Fruit fly (Drosophila melanogaster) whole organism, prepupa: Measurements from ENCODE around the gene vrs.

Experiments used
- CG10631 ChIP-seq: fragments of 200-800 bp; sonication (Bioruptor generic); optimal IDR thresholded peaks from 2 replicates; lab custom pipeline; 2016; ENCODE audit warnings: missing biosample characterization, missing genetic modification characterization
- CG10669 ChIP-seq: fragments of 200-800 bp; sonication (Bioruptor generic); optimal IDR thresholded peaks from 3 replicates; lab custom pipeline; 2018; ENCODE audit warnings: missing biosample characterization, mild to moderate bottlenecking, missing genetic modification characterization, moderate library complexity
- CG11762 ChIP-seq: fragments of 200-800 bp; sonication (Bioruptor generic); optimal IDR thresholded peaks from 3 replicates; lab custom pipeline; 2016; ENCODE audit warnings: missing biosample characterization, missing genetic modification characterization; ENCODE audit not compliant: insufficient read depth
- CG11902 ChIP-seq: fragments of 200-800 bp; sonication (Bioruptor generic); optimal IDR thresholded peaks from 3 replicates; lab custom pipeline; 2016; ENCODE audit warnings: missing biosample characterization, missing genetic modification characterization
- CG15336 ChIP-seq: fragments of 200-800 bp; sonication (Bioruptor generic); IDR thresholded peaks from 2 replicates; pipeline ENCODE4 v1.3.6; 2022; ENCODE audit warnings: missing biosample characterization, missing genetic modification characterization
- CG1621 ChIP-seq: fragments of 200-800 bp; sonication (Bioruptor generic); optimal IDR thresholded peaks from 3 replicates; lab custom pipeline; 2018; ENCODE audit warnings: missing biosample characterization, mild to moderate bottlenecking, missing genetic modification characterization
- CG16779 ChIP-seq: fragments of 200-800 bp; sonication (Bioruptor generic); optimal IDR thresholded peaks from 3 replicates; lab custom pipeline; 2017; ENCODE audit warnings: missing biosample characterization, mild to moderate bottlenecking, missing genetic modification characterization
- CG31627 ChIP-seq: fragments of 200-800 bp; sonication (Bioruptor generic); optimal IDR thresholded peaks from 3 replicates; lab custom pipeline; 2016; ENCODE audit warnings: missing biosample characterization, missing genetic modification characterization
- CG34406 ChIP-seq: fragments of 200-800 bp; sonication (Bioruptor generic); optimal IDR thresholded peaks from 3 replicates; lab custom pipeline; 2016; ENCODE audit warnings: missing biosample characterization, missing genetic modification characterization
- CG3919 ChIP-seq: fragments of 200-800 bp; sonication (Bioruptor generic); optimal IDR thresholded peaks from 3 replicates; lab custom pipeline; 2016; ENCODE audit warnings: missing biosample characterization, missing genetic modification characterization
- CG4318 ChIP-seq: fragments of 200-800 bp; sonication (Bioruptor generic); optimal IDR thresholded peaks from 3 replicates; lab custom pipeline; 2017; ENCODE audit warnings: missing biosample characterization, mild to moderate bottlenecking, missing genetic modification characterization
- CG6163 ChIP-seq: fragments of 200-800 bp; sonication (Bioruptor generic); IDR thresholded peaks from 3 replicates; pipeline ENCODE4 v1.3.6; 2022; ENCODE audit warnings: missing biosample characterization, missing genetic modification characterization
- CG6276 ChIP-seq: fragments of 200-800 bp; sonication (Bioruptor generic); optimal IDR thresholded peaks from 2 replicates; lab custom pipeline; 2017; ENCODE audit warnings: missing biosample characterization, mild to moderate bottlenecking, missing genetic modification characterization
- CG6792 ChIP-seq: fragments of 200-800 bp; sonication (Bioruptor generic); optimal IDR thresholded peaks from 3 replicates; lab custom pipeline; 2016; ENCODE audit warnings: missing biosample characterization, missing genetic modification characterization
- CG6808 ChIP-seq: fragments of 200-800 bp; sonication (Bioruptor generic); optimal IDR thresholded peaks from 3 replicates; lab custom pipeline; 2017; ENCODE audit warnings: missing biosample characterization, missing genetic modification characterization, mild to moderate bottlenecking, moderate library complexity, missing genetic modification reagents
- CG6854 ChIP-seq: fragments of 200-800 bp; sonication (Bioruptor generic); optimal IDR thresholded peaks from 2 replicates; lab custom pipeline; 2017; ENCODE audit warnings: missing biosample characterization, mild to moderate bottlenecking, missing genetic modification characterization
- CG7368 ChIP-seq: fragments of 200-800 bp; sonication (Bioruptor generic); optimal IDR thresholded peaks from 3 replicates; lab custom pipeline; 2016; ENCODE audit warnings: missing biosample characterization, missing genetic modification characterization
- CG8319 ChIP-seq: fragments of 200-800 bp; sonication (Bioruptor generic); optimal IDR thresholded peaks from 3 replicates; lab custom pipeline; 2016; ENCODE audit warnings: missing biosample characterization, missing genetic modification characterization
- CG9139 ChIP-seq: fragments of 200-800 bp; sonication (Bioruptor generic); optimal IDR thresholded peaks from 3 replicates; lab custom pipeline; 2017; ENCODE audit warnings: missing biosample characterization, mild to moderate bottlenecking, missing genetic modification characterization
- Eip75B ChIP-seq: fragments of 200-800 bp; sonication (Bioruptor generic); optimal IDR thresholded peaks from 3 replicates; lab custom pipeline; 2016; ENCODE audit warnings: missing biosample characterization, missing genetic modification characterization
- Eip93F ChIP-seq: fragments of 200-800 bp; sonication (Bioruptor generic); optimal IDR thresholded peaks from 2 replicates; lab custom pipeline; 2016; ENCODE audit warnings: missing biosample characterization, mild to moderate bottlenecking, missing genetic modification characterization
- Ets21C ChIP-seq: fragments of 200-800 bp; sonication (Bioruptor generic); optimal IDR thresholded peaks from 3 replicates; lab custom pipeline; 2016; ENCODE audit warnings: missing biosample characterization, missing genetic modification characterization
- Gug ChIP-seq: fragments of 200-800 bp; sonication (Bioruptor generic); IDR thresholded peaks from 2 replicates; pipeline ENCODE4 v1.3.6; 2022; ENCODE audit warnings: missing biosample characterization, missing genetic modification characterization
- Hr38 ChIP-seq: sonication (Bioruptor generic); optimal IDR thresholded peaks from 2 replicates; lab custom pipeline; 2016; ENCODE audit warnings: missing biosample characterization, missing genetic modification characterization
- Hr39 ChIP-seq: fragments of 200-800 bp; sonication (Bioruptor generic); optimal IDR thresholded peaks from 2 replicates; lab custom pipeline; 2016; ENCODE audit warnings: missing biosample characterization, missing genetic modification characterization
- Hr4 ChIP-seq: fragments of 200-800 bp; sonication (Bioruptor generic); optimal IDR thresholded peaks from 3 replicates; lab custom pipeline; 2016; ENCODE audit warnings: missing biosample characterization, missing genetic modification characterization
- Lpt ChIP-seq: fragments of 200-800 bp; sonication (Bioruptor generic); optimal IDR thresholded peaks from 3 replicates; lab custom pipeline; 2016; ENCODE audit warnings: missing biosample characterization, missing genetic modification characterization
- Met ChIP-seq: fragments of 200-800 bp; sonication (Bioruptor generic); optimal IDR thresholded peaks from 3 replicates; lab custom pipeline; 2016; ENCODE audit warnings: missing biosample characterization, missing genetic modification characterization
- OdsH ChIP-seq: fragments of 200-800 bp; sonication (Bioruptor generic); optimal IDR thresholded peaks from 3 replicates; lab custom pipeline; 2016; ENCODE audit warnings: missing biosample characterization, missing genetic modification characterization
- Sox102F ChIP-seq: fragments of 200-800 bp; sonication (Bioruptor generic); optimal IDR thresholded peaks from 2 replicates; lab custom pipeline; 2016; ENCODE audit warnings: missing biosample characterization, mild to moderate bottlenecking, missing genetic modification characterization
- Sox14 ChIP-seq: fragments of 200-800 bp; sonication (Bioruptor generic); optimal IDR thresholded peaks from 3 replicates; lab custom pipeline; 2016; ENCODE audit warnings: missing biosample characterization, missing genetic modification characterization
- Sox15 ChIP-seq: fragments of 200-800 bp; sonication (Bioruptor generic); optimal IDR thresholded peaks from 3 replicates; lab custom pipeline; 2016; ENCODE audit warnings: missing biosample characterization, missing genetic modification characterization
- acj6 ChIP-seq: fragments of 200-800 bp; sonication (Bioruptor generic); optimal IDR thresholded peaks from 3 replicates; lab custom pipeline; 2016; ENCODE audit warnings: missing biosample characterization, missing genetic modification characterization
- dac ChIP-seq: fragments of 200-800 bp; sonication (Bioruptor generic); optimal IDR thresholded peaks from 2 replicates; lab custom pipeline; 2017; ENCODE audit warnings: missing biosample characterization, mild to moderate bottlenecking, missing genetic modification characterization
- dsx ChIP-seq: fragments of 200-800 bp; optimal IDR thresholded peaks from 3 replicates; lab custom pipeline; 2019; ENCODE audit warnings: missing biosample characterization, mild to moderate bottlenecking, missing genetic modification characterization, moderate library complexity; ENCODE audit not compliant: poor library complexity, severe bottlenecking
- eg ChIP-seq: fragments of 200-800 bp; sonication (Bioruptor generic); IDR thresholded peaks from 3 replicates; pipeline ENCODE4 v1.3.6; 2022; ENCODE audit warnings: missing biosample characterization, missing genetic modification characterization
- esn ChIP-seq: fragments of 200-800 bp; sonication (Bioruptor generic); optimal IDR thresholded peaks from 2 replicates; lab custom pipeline; 2016; ENCODE audit warnings: missing biosample characterization, mild to moderate bottlenecking, missing genetic modification characterization, moderate library complexity
- fd59A ChIP-seq: fragments of 200-800 bp; sonication (Bioruptor generic); optimal IDR thresholded peaks from 2 replicates; lab custom pipeline; 2017; ENCODE audit warnings: missing biosample characterization, mild to moderate bottlenecking, missing genetic modification characterization, missing genetic modification reagents
- fkh ChIP-seq: fragments of 200-800 bp; sonication (Bioruptor generic); optimal IDR thresholded peaks from 3 replicates; lab custom pipeline; 2017; ENCODE audit warnings: missing biosample characterization, mild to moderate bottlenecking, missing genetic modification characterization, moderate library complexity
- lz ChIP-seq: fragments of 200-800 bp; sonication (Bioruptor generic); optimal IDR thresholded peaks from 3 replicates; lab custom pipeline; 2016; ENCODE audit warnings: missing biosample characterization, missing genetic modification characterization
- pdm3 ChIP-seq: fragments of 200-800 bp; sonication (Bioruptor generic); optimal IDR thresholded peaks from 3 replicates; lab custom pipeline; 2016; ENCODE audit warnings: missing biosample characterization, missing genetic modification characterization
- salr ChIP-seq, 2 experiments: fragments of 200-800 bp; sonication (Bioruptor generic); optimal IDR thresholded peaks; 3 replicates each; lab custom pipeline; 2016 to 2018; ENCODE audit warnings: missing biosample characterization in 2 of 2, missing genetic modification characterization in 2 of 2, mild to moderate bottlenecking in 1 of 2
- spab ChIP-seq: fragments of 200-800 bp; sonication (Bioruptor generic); optimal IDR thresholded peaks from 2 replicates; lab custom pipeline; 2017; ENCODE audit warnings: missing biosample characterization, mild to moderate bottlenecking, missing genetic modification characterization, missing genetic modification reagents
- ss ChIP-seq, 2 experiments: fragments of 200-800 bp; sonication (Bioruptor generic); optimal IDR thresholded peaks; 2 replicates in 1 of 2; 3 replicates in 1 of 2; lab custom pipeline; 2017 to 2018; ENCODE audit warnings: mild to moderate bottlenecking in 2 of 2, missing biosample characterization in 2 of 2, missing genetic modification characterization in 2 of 2, moderate library complexity in 1 of 2
- svp ChIP-seq: fragments of 200-800 bp; sonication (Bioruptor generic); peaks from one replicate; lab custom pipeline; 2016; ENCODE audit warnings: missing biosample characterization, missing genetic modification characterization
- topi ChIP-seq: fragments of 200-800 bp; sonication (Bioruptor generic); optimal IDR thresholded peaks from 3 replicates; lab custom pipeline; 2016; ENCODE audit warnings: missing biosample characterization, missing genetic modification characterization
- vri ChIP-seq: fragments of 200-800 bp; sonication (Bioruptor generic); optimal IDR thresholded peaks from 3 replicates; lab custom pipeline; 2016; ENCODE audit warnings: missing biosample characterization, mild to moderate bottlenecking, missing genetic modification characterization

vrs gene

DNA sequence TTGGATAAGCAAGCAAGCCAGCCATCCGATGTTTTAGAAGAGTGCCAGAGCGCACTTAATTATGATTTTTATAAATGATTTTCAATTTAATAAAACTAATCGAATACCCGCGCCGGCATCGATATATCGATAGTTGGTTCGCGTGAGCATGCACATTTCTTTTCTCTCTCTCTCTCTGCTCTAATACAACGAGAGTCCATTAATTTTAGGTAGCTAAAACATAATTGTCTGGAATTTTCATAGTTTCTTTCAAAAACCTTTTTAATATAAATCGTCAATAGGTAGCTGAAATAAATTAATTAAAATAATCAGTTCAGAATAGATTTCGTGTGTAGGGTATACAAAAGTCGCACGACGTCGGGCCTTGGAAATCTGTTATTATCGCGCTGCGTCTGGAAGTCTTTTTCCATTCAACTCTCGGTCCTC is 1.4 kb downstream of the vrs start, which contains the start of gene CG18549 (continued):
- TF ChIP-seq fd59A (GFP tag; lab: Kevin White, UChicago): peak; percentile 100
- peak; percentile 100 for TF ChIP-seq CG6854 (GFP tag; lab: Kevin White, UChicago)
- TF ChIP-seq Sox14 (GFP tag; lab: Kevin White, UChicago): peak; percentile 100
- TF ChIP-seq Eip93F (GFP tag; lab: Kevin White, UChicago): peak; percentile 100
- peak; percentile 100 for TF ChIP-seq pdm3
- TF ChIP-seq CG9139 (GFP tag; lab: Kevin White, UChicago): peak; percentile 100
- peak; percentile 100 for TF ChIP-seq Hr39 (GFP tag; lab: Kevin White, UChicago)
- TF ChIP-seq CG10669 (GFP tag; lab: Kevin White, UChicago): peak; percentile 100
- TF ChIP-seq acj6: peak; percentile 100
- peak; percentile 100 for TF ChIP-seq CG6792 (GFP tag; lab: Kevin White, UChicago)
- peak; percentile 100 for TF ChIP-seq CG15336 (GFP tag; lab: Robert Waterston, UW)
- TF ChIP-seq CG6276 (GFP tag; lab: Kevin White, UChicago): peak; percentile 100
- TF ChIP-seq, all 60 proteins: peak for 60

DNA sequence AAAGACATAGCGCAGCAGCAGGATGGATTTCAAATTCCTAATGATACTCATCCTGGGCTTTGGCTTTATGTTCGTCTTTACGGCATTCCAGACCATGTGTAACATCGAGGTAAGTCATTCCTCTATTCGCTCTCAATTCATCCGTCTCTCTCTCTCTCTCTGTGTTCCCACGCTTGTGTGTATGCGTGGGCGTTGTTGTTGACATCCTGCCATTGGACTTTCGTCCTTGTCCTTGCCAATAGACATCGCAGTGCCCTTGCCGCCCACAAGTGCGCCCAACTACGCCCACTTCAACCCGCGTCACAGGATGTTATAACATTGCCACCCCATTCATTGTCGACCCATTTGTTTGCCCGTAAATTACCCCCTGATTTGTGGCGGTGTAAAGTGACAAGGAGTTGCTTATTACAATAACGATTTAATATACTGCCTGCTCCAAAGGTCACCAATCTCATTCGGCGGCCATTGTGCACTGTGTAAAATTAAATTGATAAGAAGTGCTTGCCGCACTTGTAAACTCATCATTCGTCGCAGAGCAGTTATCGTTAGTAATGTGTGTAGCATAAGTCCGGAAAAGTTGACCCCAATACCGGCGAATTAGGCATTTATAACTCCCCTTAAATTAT is 2.3 kb downstream of the vrs start:
- no peak for TF ChIP-seq CG11762 (GFP tag; lab: Kevin White, UChicago)
- peak; percentile 6 for TF ChIP-seq CG9139 (GFP tag; lab: Kevin White, UChicago)
- no peak for TF ChIP-seq dac (GFP tag; lab: Kevin White, UChicago)
- no peak for TF ChIP-seq Gug (GFP tag; lab: Robert Waterston, UW)
- TF ChIP-seq fd59A (GFP tag; lab: Kevin White, UChicago): no peak
- no peak for TF ChIP-seq eg
- TF ChIP-seq CG11902 (GFP tag; lab: Kevin White, UChicago): no peak
- TF ChIP-seq CG10669 (GFP tag; lab: Kevin White, UChicago): peak; percentile 20
- no peak for TF ChIP-seq CG4318 (GFP tag; lab: Kevin White, UChicago)
- TF ChIP-seq CG6163 (GFP tag; lab: Robert Waterston, UW): no peak
- TF ChIP-seq vri (GFP tag; lab: Kevin White, UChicago): no peak
- no peak for TF ChIP-seq CG15336 (GFP tag; lab: Robert Waterston, UW)
- TF ChIP-seq acj6: no peak
- no peak for TF ChIP-seq Lpt (GFP tag; lab: Kevin White, UChicago)
- no peak for TF ChIP-seq pdm3
- no peak for TF ChIP-seq CG10631 (GFP tag; lab: Kevin White, UChicago)
- TF ChIP-seq Hr38 (GFP tag; lab: Kevin White, UChicago): no peak
- TF ChIP-seq CG34406 (GFP tag; lab: Kevin White, UChicago): no peak
- peak; percentile 2 for TF ChIP-seq CG6854 (GFP tag; lab: Kevin White, UChicago)
- no peak for TF ChIP-seq dsx (GFP tag; lab: Kevin White, UChicago)
- no peak for TF ChIP-seq Eip75B (GFP tag; lab: Kevin White, UChicago)
- no peak for TF ChIP-seq topi (GFP tag; lab: Kevin White, UChicago)
- TF ChIP-seq ss (GFP tag; optimal IDR thresholded peaks at IDR 0.05; lab: Kevin White, UChicago): peak in 1 of 2 experiments; percentile 44
- TF ChIP-seq salr (GFP tag; optimal IDR thresholded peaks at IDR 0.05; lab: Kevin White, UChicago): no peak
- TF ChIP-seq CG16779: no peak
- no peak for TF ChIP-seq Ets21C
- no peak for TF ChIP-seq lz (GFP tag; lab: Kevin White, UChicago)
- peak; percentile 94 for TF ChIP-seq svp
- no peak for TF ChIP-seq CG8319 (GFP tag; lab: Kevin White, UChicago)
- no peak for TF ChIP-seq CG1621 (tag; lab: Kevin White, UChicago)
- no peak for TF ChIP-seq CG7368
- TF ChIP-seq Sox102F (GFP tag; lab: Kevin White, UChicago): no peak
- no peak for TF ChIP-seq fkh (GFP tag; lab: Kevin White, UChicago)
- no peak for TF ChIP-seq esn (GFP tag; lab: Kevin White, UChicago)
- TF ChIP-seq Sox15 (GFP tag; lab: Kevin White, UChicago): no peak
- no peak for TF ChIP-seq Hr4
- no peak for TF ChIP-seq Met (GFP tag; lab: Kevin White, UChicago)
- TF ChIP-seq Eip93F (GFP tag; lab: Kevin White, UChicago): no peak
- no peak for TF ChIP-seq CG6808 (GFP tag; lab: Kevin White, UChicago)
- TF ChIP-seq CG3919: peak; percentile 21
- TF ChIP-seq OdsH: no peak
- no peak for TF ChIP-seq Hr39 (GFP tag; lab: Kevin White, UChicago)
- TF ChIP-seq CG31627: no peak
- peak; percentile 1 for TF ChIP-seq spab
